Fruit fly (Drosophila melanogaster) Kc167 (cell line): ENCODE data around the gene CG34278.

Source experiments
- Sin3A ChIP-seq: fragments of >200 bp; optimal IDR thresholded peaks from 2 replicates; lab custom pipeline; 2018; ENCODE audit warnings: missing external identifiers
- h ChIP-seq: fragments of >200 bp; optimal IDR thresholded peaks from 3 replicates; lab custom pipeline; 2018; ENCODE audit warnings: missing external identifiers
- psq ChIP-seq: fragments of >200 bp; optimal IDR thresholded peaks from 2 replicates; lab custom pipeline; 2017; ENCODE audit warnings: missing external identifiers
- ttk ChIP-seq: sonication (Bioruptor generic); optimal IDR thresholded peaks from 2 replicates; lab custom pipeline; 2017; ENCODE audit warnings: missing external identifiers

DNA sequence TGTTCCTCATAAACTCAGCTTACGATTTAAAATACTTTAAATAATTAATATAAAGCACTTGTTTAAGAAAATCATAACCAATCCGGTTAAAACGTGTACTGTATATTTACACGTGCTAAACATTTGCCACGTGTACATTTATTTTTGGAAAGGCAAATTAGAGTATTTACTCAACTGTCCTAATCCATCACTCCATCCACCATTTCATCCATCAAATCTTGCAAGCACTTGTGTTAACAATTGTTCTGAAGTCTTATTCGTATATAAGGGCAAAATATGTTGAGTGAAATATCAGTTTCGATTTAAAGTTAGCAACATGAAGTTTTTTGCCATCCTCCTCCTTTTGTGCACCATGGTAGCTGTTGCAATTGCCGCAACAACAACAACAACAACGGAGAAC lies 1.0 kb downstream of the CG34278 start, which contains the start of gene CG42779:
- TF ChIP-seq psq (lab: Kevin White, UChicago), result no peak
- no peak for TF ChIP-seq h (lab: Kevin White, UChicago)
- TF ChIP-seq ttk, result no peak
- TF ChIP-seq Sin3A (lab: Kevin White, UChicago), result no peak
